Fruit fly (Drosophila melanogaster) whole organism, embryonic: ENCODE results near the gene Prp18.

ENCODE experiments used
- BEAF-32 ChIP-seq: fragments of 200-800 bp; sonication (Bioruptor generic); optimal IDR thresholded peaks from 3 replicates; lab custom pipeline; 2017; ENCODE audit warnings: missing biosample characterization, missing genetic modification characterization, mild to moderate bottlenecking, moderate library complexity, missing genetic modification reagents
- Bdp1 ChIP-seq: fragments of 200-800 bp; sonication (Bioruptor generic); optimal IDR thresholded peaks from 3 replicates; lab custom pipeline; 2016; ENCODE audit warnings: missing biosample characterization, missing genetic modification characterization
- BtbVII ChIP-seq: fragments of 200-800 bp; sonication (Bioruptor generic); optimal IDR thresholded peaks from 3 replicates; lab custom pipeline; 2017; ENCODE audit warnings: missing biosample characterization, mild to moderate bottlenecking, missing genetic modification characterization
- CG10147 ChIP-seq: fragments of 200-800 bp; sonication (Bioruptor generic); optimal IDR thresholded peaks from 2 replicates; lab custom pipeline; 2019; ENCODE audit warnings: missing biosample characterization, mild to moderate bottlenecking, missing genetic modification characterization, moderate library complexity
- CG10321 ChIP-seq: fragments of 200-800 bp; sonication (Bioruptor generic); IDR thresholded peaks from 2 replicates; pipeline ENCODE4 v1.3.6; 2022; ENCODE audit warnings: missing biosample characterization, missing genetic modification characterization
- CG10366 ChIP-seq: fragments of 200-800 bp; sonication (Bioruptor generic); IDR thresholded peaks from 2 replicates; pipeline ENCODE4 v1.3.6; 2022; ENCODE audit warnings: missing biosample characterization, missing genetic modification characterization
- CG11695 ChIP-seq: fragments of 200-800 bp; sonication (Bioruptor generic); IDR thresholded peaks from 3 replicates; pipeline ENCODE4 v1.3.6; 2022; ENCODE audit warnings: missing biosample characterization, missing genetic modification characterization
- CG15269 ChIP-seq: fragments of 200-800 bp; sonication (Bioruptor generic); optimal IDR thresholded peaks from 2 replicates; lab custom pipeline; 2018; ENCODE audit warnings: missing biosample characterization, mild to moderate bottlenecking, missing genetic modification characterization, moderate library complexity
- CG15479 ChIP-seq: fragments of 200-800 bp; sonication (Bioruptor generic); optimal IDR thresholded peaks from 3 replicates; lab custom pipeline; 2019; ENCODE audit warnings: missing biosample characterization, mild to moderate bottlenecking, missing genetic modification characterization, moderate library complexity
- CG15696 ChIP-seq: fragments of 200-800 bp; sonication (Bioruptor generic); optimal IDR thresholded peaks from 2 replicates; lab custom pipeline; 2019; ENCODE audit warnings: missing biosample characterization, mild to moderate bottlenecking, missing genetic modification characterization, moderate library complexity
- CG17186 ChIP-seq: fragments of 200-800 bp; sonication (Bioruptor generic); optimal IDR thresholded peaks from 3 replicates; lab custom pipeline; 2017; ENCODE audit warnings: missing biosample characterization, missing genetic modification reagents, missing genetic modification characterization
- CG17802 ChIP-seq: fragments of 200-800 bp; sonication (Bioruptor generic); optimal IDR thresholded peaks from 2 replicates; lab custom pipeline; 2018; ENCODE audit warnings: missing biosample characterization, mild to moderate bottlenecking, missing genetic modification characterization, moderate library complexity
- CG33557 ChIP-seq: fragments of 200-800 bp; sonication (Bioruptor generic); optimal IDR thresholded peaks from 2 replicates; lab custom pipeline; 2019; ENCODE audit warnings: missing biosample characterization, mild to moderate bottlenecking, missing genetic modification characterization, moderate library complexity
- CG3407 ChIP-seq: fragments of 200-800 bp; sonication (Bioruptor generic); optimal IDR thresholded peaks from 2 replicates; lab custom pipeline; 2018; ENCODE audit warnings: missing biosample characterization, mild to moderate bottlenecking, missing genetic modification characterization
- CG43689 ChIP-seq: fragments of 200-800 bp; sonication (Bioruptor generic); IDR thresholded peaks from 2 replicates; pipeline ENCODE4 v1.3.6; 2022; ENCODE audit warnings: missing biosample characterization, missing genetic modification characterization
- CG6654 ChIP-seq: fragments of 200-800 bp; sonication (Bioruptor generic); optimal IDR thresholded peaks from 2 replicates; lab custom pipeline; 2017; ENCODE audit warnings: missing biosample characterization, mild to moderate bottlenecking, missing genetic modification characterization
- CG7745 ChIP-seq: fragments of 200-800 bp; sonication (Bioruptor generic); optimal IDR thresholded peaks from 2 replicates; lab custom pipeline; 2018; ENCODE audit warnings: missing biosample characterization, mild to moderate bottlenecking, missing genetic modification characterization, moderate library complexity
- CG7839 ChIP-seq: fragments of 200-800 bp; sonication (Bioruptor generic); optimal IDR thresholded peaks from 3 replicates; lab custom pipeline; 2018; ENCODE audit warnings: missing biosample characterization, mild to moderate bottlenecking, missing genetic modification characterization, moderate library complexity
- CG8089 ChIP-seq: fragments of 200-800 bp; sonication (Bioruptor generic); optimal IDR thresholded peaks from 3 replicates; lab custom pipeline; 2016; ENCODE audit warnings: missing biosample characterization, missing genetic modification characterization
- CG9727 ChIP-seq: fragments of 200-800 bp; sonication (Bioruptor generic); optimal IDR thresholded peaks from 3 replicates; lab custom pipeline; 2017; ENCODE audit warnings: missing biosample characterization, mild to moderate bottlenecking, missing genetic modification characterization
- CHES-1-like ChIP-seq: fragments of 200-800 bp; sonication (Bioruptor generic); optimal IDR thresholded peaks from 2 replicates; lab custom pipeline; 2016; ENCODE audit warnings: missing biosample characterization, missing genetic modification characterization
- CkIIα-i1 ChIP-seq: fragments of 200-800 bp; sonication (Bioruptor generic); IDR thresholded peaks from 2 replicates; pipeline ENCODE4 v1.3.6; 2022; ENCODE audit warnings: missing biosample characterization, missing genetic modification characterization
- Drgx ChIP-seq: fragments of 200-800 bp; sonication (Bioruptor generic); IDR thresholded peaks from 2 replicates; pipeline ENCODE4 v1.3.6; 2022; ENCODE audit warnings: missing biosample characterization, missing genetic modification characterization
- Elba2 ChIP-seq: fragments of 200-800 bp; sonication (Bioruptor generic); optimal IDR thresholded peaks from 3 replicates; lab custom pipeline; 2016; ENCODE audit warnings: missing biosample characterization, missing genetic modification characterization
- GATAe ChIP-seq: fragments of 200-800 bp; sonication (Bioruptor generic); conservative IDR thresholded peaks from 2 replicates; pipeline ENCODE4 v1.3.6; 2022; ENCODE audit warnings: missing biosample characterization, missing genetic modification characterization
- Gsc ChIP-seq: fragments of 200-800 bp; sonication (Bioruptor generic); IDR thresholded peaks from 2 replicates; pipeline ENCODE4 v1.3.6; 2022; ENCODE audit warnings: missing biosample characterization, missing genetic modification characterization
- MESR4 ChIP-seq: fragments of 200-800 bp; sonication (Bioruptor generic); optimal IDR thresholded peaks from 2 replicates; lab custom pipeline; 2018; ENCODE audit warnings: missing biosample characterization, mild to moderate bottlenecking, missing genetic modification characterization, moderate library complexity
- Oaz ChIP-seq: fragments of 200-800 bp; sonication (Bioruptor generic); IDR thresholded peaks from 2 replicates; pipeline ENCODE4 v1.3.6; 2022; ENCODE audit warnings: missing biosample characterization, missing genetic modification characterization
- Xrp1 ChIP-seq: fragments of 200-800 bp; sonication (Bioruptor generic); IDR thresholded peaks from 2 replicates; pipeline ENCODE4 v1.3.6; 2022; ENCODE audit warnings: missing biosample characterization, missing genetic modification characterization
- ase ChIP-seq: fragments of 200-800 bp; sonication (Bioruptor generic); IDR thresholded peaks from 3 replicates; pipeline ENCODE4 v1.3.6; 2022; ENCODE audit warnings: missing biosample characterization, missing genetic modification characterization
- dan ChIP-seq: fragments of 200-800 bp; sonication (Bioruptor generic); IDR thresholded peaks from 2 replicates; pipeline ENCODE4 v1.3.6; 2022; ENCODE audit warnings: missing biosample characterization, missing genetic modification characterization
- dm ChIP-seq: fragments of 200-800 bp; sonication (Bioruptor generic); optimal IDR thresholded peaks from 3 replicates; lab custom pipeline; 2016; ENCODE audit warnings: missing biosample characterization, missing genetic modification characterization
- fd102C ChIP-seq: fragments of 200-800 bp; sonication (Bioruptor generic); optimal IDR thresholded peaks from 2 replicates; lab custom pipeline; 2018; ENCODE audit warnings: missing biosample characterization, mild to moderate bottlenecking, missing genetic modification characterization, moderate library complexity
- fd3F ChIP-seq: fragments of 200-800 bp; sonication (Bioruptor generic); optimal IDR thresholded peaks from 2 replicates; lab custom pipeline; 2018; ENCODE audit warnings: missing biosample characterization, mild to moderate bottlenecking, missing genetic modification characterization, moderate library complexity
- gcm ChIP-seq: fragments of 200-800 bp; sonication (Bioruptor generic); optimal IDR thresholded peaks from 2 replicates; lab custom pipeline; 2019; ENCODE audit warnings: missing biosample characterization, mild to moderate bottlenecking, missing genetic modification characterization, moderate library complexity
- gcm2 ChIP-seq: fragments of 200-800 bp; sonication (Bioruptor generic); optimal IDR thresholded peaks from 2 replicates; lab custom pipeline; 2016; ENCODE audit warnings: missing biosample characterization, missing genetic modification characterization
- gsb-n ChIP-seq: fragments of 200-800 bp; sonication (Bioruptor generic); optimal IDR thresholded peaks from 3 replicates; lab custom pipeline; 2018; ENCODE audit warnings: missing biosample characterization, mild to moderate bottlenecking, missing genetic modification characterization
- ken ChIP-seq: fragments of 200-800 bp; sonication (Bioruptor generic); IDR thresholded peaks from 3 replicates; pipeline ENCODE4 v1.3.6; 2022; ENCODE audit warnings: missing biosample characterization, missing genetic modification characterization
- klu ChIP-seq: fragments of 200-800 bp; sonication (Bioruptor generic); IDR thresholded peaks from 2 replicates; pipeline ENCODE4 v1.3.6; 2022; ENCODE audit warnings: missing biosample characterization, missing genetic modification characterization
- pita ChIP-seq: fragments of 200-800 bp; sonication (Bioruptor generic); optimal IDR thresholded peaks from 2 replicates; lab custom pipeline; 2017; ENCODE audit warnings: missing biosample characterization, mild to moderate bottlenecking, missing genetic modification characterization
- pzg ChIP-seq: fragments of 200-800 bp; sonication (Bioruptor generic); optimal IDR thresholded peaks from 3 replicates; lab custom pipeline; 2018; ENCODE audit warnings: missing biosample characterization, mild to moderate bottlenecking, missing genetic modification characterization, moderate library complexity
- shn ChIP-seq: fragments of 200-800 bp; sonication (Bioruptor generic); optimal IDR thresholded peaks from 3 replicates; lab custom pipeline; 2016; ENCODE audit warnings: missing biosample characterization, missing genetic modification characterization
- sob ChIP-seq: fragments of 200-800 bp; sonication (Bioruptor generic); IDR thresholded peaks from 2 replicates; pipeline ENCODE4 v1.3.6; 2022; ENCODE audit warnings: missing biosample characterization, missing genetic modification characterization
- sqz ChIP-seq: fragments of 200-800 bp; sonication (Bioruptor generic); optimal IDR thresholded peaks from 3 replicates; lab custom pipeline; 2018; ENCODE audit warnings: missing biosample characterization, mild to moderate bottlenecking, missing genetic modification characterization
- stc ChIP-seq: fragments of 200-800 bp; sonication (Bioruptor generic); IDR thresholded peaks from 2 replicates; pipeline ENCODE4 v1.3.6; 2022; ENCODE audit warnings: missing biosample characterization, missing genetic modification characterization
- stwl ChIP-seq: fragments of 200-800 bp; sonication (Bioruptor generic); optimal IDR thresholded peaks from 3 replicates; lab custom pipeline; 2018; ENCODE audit warnings: missing biosample characterization, mild to moderate bottlenecking, missing genetic modification characterization, moderate library complexity
- tll ChIP-seq, 2 experiments: fragments of 200-800 bp in 1 of 2; fragments of >200 bp in 1 of 2; sonication (Bioruptor generic) in 1 of 2; optimal IDR thresholded peaks; 2 replicates each; lab custom pipeline; 2017 to 2019; ENCODE audit warnings: missing biosample characterization in 2 of 2, missing genetic modification characterization in 2 of 2, mild to moderate bottlenecking in 1 of 2, moderate library complexity in 1 of 2
- trem ChIP-seq: fragments of 200-800 bp; optimal IDR thresholded peaks from 3 replicates; lab custom pipeline; 2019; ENCODE audit warnings: missing biosample characterization, mild to moderate bottlenecking, missing genetic modification characterization, moderate library complexity
- tup ChIP-seq: fragments of 200-800 bp; sonication (Bioruptor generic); optimal IDR thresholded peaks from 2 replicates; lab custom pipeline; 2016; ENCODE audit warnings: missing biosample characterization, mild to moderate bottlenecking, missing genetic modification characterization, moderate library complexity

The Prp18 gene

dm6 chr3R:18995556-18996272, 35.4 kb downstream of the Prp18 start (continued):
- TF ChIP-seq CG43689 (peak; percentile 56), gsb-n (tag; lab: Kevin White, UChicago) (peak; percentile 74), CG15269 (peak; percentile 63), Bdp1 (GFP tag; lab: Kevin White, UChicago) (peak; percentile 27), CG3407 (GFP tag; lab: Kevin White, UChicago) (peak; percentile 78), ken (GFP tag; lab: Robert Waterston, UW) (peak; percentile 83; the same call in 2 of the 3 replicates), BtbVII (peak; percentile 62), CHES-1-like (GFP tag; lab: Kevin White, UChicago) (no peak), sqz (GFP tag; lab: Kevin White, UChicago) (peak; percentile 28), MESR4 (GFP tag; lab: Kevin White, UChicago) (no peak), CG9727 (GFP tag; lab: Kevin White, UChicago) (peak; percentile 72), CG15479 (GFP tag; lab: Kevin White, UChicago) (no peak), Xrp1 (GFP tag; lab: Robert Waterston, UW) (peak; percentile 86), fd102C (GFP tag; lab: Kevin White, UChicago) (no peak), Oaz (no peak), CG6654 (peak; percentile 65), GATAe (GFP tag; lab: Robert Waterston, UW) (no peak), gcm2 (GFP tag; lab: Kevin White, UChicago) (peak; percentile 20), dm (GFP tag; lab: Kevin White, UChicago) (no peak), BEAF-32 (GFP tag; lab: Kevin White, UChicago) (no peak), CG10147 (peak; percentile 47), CG8089 (GFP tag; lab: Kevin White, UChicago) (peak; percentile 52), pzg (GFP tag; lab: Kevin White, UChicago) (no peak), CG10321 (GFP tag; lab: Robert Waterston, UW) (peak; percentile 56; the same call in 1 of the 2 replicates), dan (GFP tag; lab: Robert Waterston, UW) (peak; percentile 49; the same call in 1 of the 2 replicates), klu (GFP tag; lab: Robert Waterston, UW) (0 out of 2 replicates have a peak, but pooled peaks have one; percentile 38), Elba2 (GFP tag; lab: Kevin White, UChicago) (no peak), trem (tag; lab: Kevin White, UChicago) (peak; percentile 61), CG7745 (no peak), pita (GFP tag; lab: Kevin White, UChicago) (no peak), CG15696 (tag; lab: Kevin White, UChicago) (peak; percentile 40), Drgx (GFP tag; lab: Robert Waterston, UW) (peak; percentile 88), tll (GFP tag; optimal IDR thresholded peaks at IDR 0.05; lab: Kevin White, UChicago) (no peak), CG10366 (GFP tag; lab: Robert Waterston, UW) (peak; percentile 80), gcm (GFP tag; lab: Kevin White, UChicago) (peak; percentile 75), stwl (tag; lab: Kevin White, UChicago) (peak; percentile 22), fd3F (GFP tag; lab: Kevin White, UChicago) (peak; percentile 15), stc (GFP tag; lab: Robert Waterston, UW) (peak; percentile 85), tup (GFP tag; lab: Kevin White, UChicago) (no peak), CG17186 (no peak), CG17802 (tag; lab: Kevin White, UChicago) (peak; percentile 29), shn (GFP tag; lab: Kevin White, UChicago) (no peak), CG11695 (GFP tag; lab: Robert Waterston, UW) (peak; percentile 62; the same call in 2 of the 3 replicates), sob (GFP tag; lab: Robert Waterston, UW) (peak; percentile 67), Gsc (GFP tag; lab: Robert Waterston, UW) (peak; percentile 55; the same call in 1 of the 2 replicates), ase (GFP tag; lab: Robert Waterston, UW) (peak; percentile 88), CG7839 (tag; lab: Kevin White, UChicago) (peak; percentile 83), CG33557 (peak; percentile 17), CkIIα-i1 (GFP tag; lab: Robert Waterston, UW) (no peak)
